Worm (Caenorhabditis elegans): ENCODE data around the gene T19C3.7.

DNA sequence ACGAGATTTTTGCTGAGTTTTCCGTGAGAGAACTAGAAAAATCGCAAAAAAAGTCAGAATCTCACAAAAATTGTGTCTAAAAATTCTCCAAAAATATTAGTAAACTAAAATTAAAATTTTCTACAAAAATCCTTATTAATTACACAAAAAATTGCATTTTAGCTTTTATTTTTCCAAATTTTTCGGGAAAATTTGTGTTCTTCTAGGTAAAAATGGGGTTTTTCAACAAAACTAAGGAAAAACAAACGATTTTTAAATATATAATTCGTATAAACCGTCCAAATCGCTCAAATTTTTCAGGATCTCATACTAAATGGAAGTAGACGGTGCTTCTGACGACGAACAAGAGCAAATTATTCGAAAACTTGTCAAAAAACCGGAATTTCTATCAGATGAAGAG is 5.8 kb upstream of the T19C3.7 start, which contains the start of gene W06E11.1:
- no peak for TF ChIP-seq unc-62 (GFP tag; optimal IDR thresholded peaks at IDR 0.05 in 1 of 2)
- TF ChIP-seq unc-62 (tag; optimal IDR thresholded peaks at IDR 0.05) = no peak
- TF ChIP-seq pha-4 (GFP tag; IDR thresholded peaks at IDR 0.05) = no peak
- TF ChIP-seq pha-4 (tag; optimal IDR thresholded peaks at IDR 0.05) = no peak
- no peak for TF ChIP-seq lir-3 (tag; optimal IDR thresholded peaks at IDR 0.05)
- no peak for TF ChIP-seq fos-1 (tag; optimal IDR thresholded peaks at IDR 0.05)
- no peak for TF ChIP-seq daf-19 (GFP tag; conservative IDR thresholded peaks at IDR 0.05)
- TF ChIP-seq nhr-77 (tag; optimal IDR thresholded peaks at IDR 0.05) = no peak
- TF ChIP-seq nhr-102 (tag; optimal IDR thresholded peaks at IDR 0.05) = no peak
- no peak for TF ChIP-seq ama-1 (optimal IDR thresholded peaks at IDR 0.05)
- no peak for TF ChIP-seq nhr-28 (tag; optimal IDR thresholded peaks at IDR 0.05)
- no peak for TF ChIP-seq daf-12 (tag; optimal IDR thresholded peaks at IDR 0.05)
- TF ChIP-seq lin-13 (GFP tag; optimal IDR thresholded peaks at IDR 0.05) = no peak
- no peak for TF ChIP-seq aly-2 (tag; optimal IDR thresholded peaks at IDR 0.05)

Measured in whole organism, L4 larva.